Worm (Caenorhabditis elegans): ENCODE measurements around the gene rpb-4.

DNA sequence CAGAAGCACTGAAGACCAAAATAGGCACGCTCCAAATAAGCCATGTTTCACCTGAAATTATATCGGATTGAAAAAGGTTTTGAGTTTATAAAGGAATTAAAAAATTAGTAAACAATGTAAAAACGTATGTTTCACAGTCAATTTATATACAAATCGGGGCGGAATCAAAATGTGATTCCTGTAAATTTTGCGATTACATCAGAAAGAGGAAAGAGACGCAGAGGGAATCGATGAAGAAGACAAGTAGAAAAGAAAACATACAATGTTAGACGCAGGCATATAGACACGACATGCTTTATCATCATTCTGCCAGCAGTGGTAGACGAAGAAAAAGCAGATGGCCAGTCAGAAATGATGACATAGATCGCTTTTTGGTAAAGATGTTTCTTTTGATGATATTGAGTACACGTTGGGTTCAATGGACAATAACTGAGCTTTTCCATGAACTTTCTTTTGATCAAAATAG, 10.3 kb upstream of the rpb-4 start, which contains the start of gene msra-1:
- TF ChIP-seq klf-2 (GFP tag; conservative IDR thresholded peaks at IDR 0.05): no peak
- TF ChIP-seq med-1 (GFP tag; optimal IDR thresholded peaks at IDR 0.05; ENCODE audit: insufficient read depth): no peak
- no peak for TF ChIP-seq ref-1 (GFP tag; conservative IDR thresholded peaks at IDR 0.05)

Data from whole organism, midembryonic.